Worm (Caenorhabditis elegans) whole organism, L1 larva: ENCODE results near the gene ZK1320.5.

Experiments used
- C16A3.4 ChIP-seq: fragments of 150-350 bp; optimal IDR thresholded peaks from 2 replicates; lab custom pipeline; 2014; ENCODE audit warnings: missing biosample characterization, missing genetic modification characterization
- C34B4.2 ChIP-seq: sonication (generic microtip); optimal IDR thresholded peaks from 2 replicates; lab custom pipeline; 2017; ENCODE audit warnings: mild to moderate bottlenecking, missing genetic modification characterization, missing compliant biosample characterization
- Y116A8C.19 ChIP-seq: sonication (generic microtip); optimal IDR thresholded peaks from 2 replicates; lab custom pipeline; 2016; ENCODE audit warnings: missing compliant biosample characterization, missing genetic modification characterization, borderline replicate concordance
- alr-1 ChIP-seq: fragments of 200-800 bp; sonication (Bioruptor generic); optimal IDR thresholded peaks from 2 replicates; lab custom pipeline; 2018; ENCODE audit warnings: borderline replicate concordance, mild to moderate bottlenecking, missing genetic modification characterization, missing compliant biosample characterization
- ama-1 ChIP-seq: fragments of 150-350 bp; optimal IDR thresholded peaks from 2 replicates; lab custom pipeline; 2014
- ceh-8 ChIP-seq: fragments of 200-800 bp; sonication (Bioruptor generic); optimal IDR thresholded peaks from 2 replicates; lab custom pipeline; 2018; ENCODE audit warnings: mild to moderate bottlenecking, missing genetic modification characterization, moderate library complexity, missing compliant biosample characterization
- ceh-88 ChIP-seq: fragments of 200-800 bp; sonication (Bioruptor generic); IDR thresholded peaks from 2 replicates; pipeline ENCODE4 v1.3.6; 2022; ENCODE audit warnings: missing genetic modification characterization, missing compliant biosample characterization
- ceh-90 ChIP-seq: sonication (generic microtip); optimal IDR thresholded peaks from 2 replicates; lab custom pipeline; 2016; ENCODE audit warnings: missing genetic modification characterization, missing compliant biosample characterization
- dpl-1 ChIP-seq, 3 experiments: fragments of 150-350 bp in 2 of 3; sonication (generic microtip) in 1 of 3; optimal IDR thresholded peaks; 2 replicates each; lab custom pipeline; 2014 to 2017; ENCODE audit warnings: missing biosample characterization in 3 of 3, missing genetic modification characterization in 3 of 3, missing genetic modification reagents in 3 of 3
- efl-1 ChIP-seq, 4 experiments: fragments of 150-350 bp; optimal IDR thresholded peaks in 3 of 4; peaks in 1 of 4; 1 replicate in 1 of 4; 2 replicates in 3 of 4; lab custom pipeline; 2014; ENCODE audit warnings: missing biosample characterization in 2 of 4, missing genetic modification characterization in 2 of 4, missing genetic modification reagents in 2 of 4
- efl-3 ChIP-seq: fragments of 200-800 bp; sonication (Bioruptor generic); optimal IDR thresholded peaks from 2 replicates; lab custom pipeline; 2018; ENCODE audit warnings: mild to moderate bottlenecking, missing genetic modification characterization, missing compliant biosample characterization
- egl-13 ChIP-seq: sonication (generic microtip); optimal IDR thresholded peaks from 2 replicates; lab custom pipeline; 2016; ENCODE audit warnings: missing genotype, missing genetic modification reagents, missing genetic modification characterization, missing compliant biosample characterization
- elt-3 ChIP-seq, 6 experiments: fragments of 150-350 bp in 1 of 6; sonication (generic microtip); optimal IDR thresholded peaks; 2 replicates each; lab custom pipeline; 2017 to 2018; ENCODE audit warnings: missing biosample characterization in 6 of 6, missing genetic modification characterization in 6 of 6, inconsistent platforms in 1 of 6
- ets-5 ChIP-seq: fragments of 200-800 bp; sonication (Bioruptor generic); IDR thresholded peaks from 2 replicates; pipeline ENCODE4 v1.3.6; 2022; ENCODE audit warnings: missing genetic modification characterization, missing compliant biosample characterization
- fkh-10 ChIP-seq: sonication (generic microtip); optimal IDR thresholded peaks from 2 replicates; lab custom pipeline; 2017; ENCODE audit warnings: missing biosample characterization, missing genetic modification reagents, missing genetic modification characterization
- fos-1 ChIP-seq: fragments of 150-350 bp; optimal IDR thresholded peaks from 2 replicates; lab custom pipeline; 2014; ENCODE audit warnings: missing biosample characterization, missing genetic modification characterization
- hlh-4 ChIP-seq: sonication (generic microtip); optimal IDR thresholded peaks from 2 replicates; lab custom pipeline; 2016; ENCODE audit warnings: mild to moderate bottlenecking, missing genetic modification characterization, missing compliant biosample characterization
- isw-1 ChIP-seq: fragments of 200-800 bp; sonication (Bioruptor generic); IDR thresholded peaks from 2 replicates; pipeline ENCODE4 v1.3.6; 2022; ENCODE audit warnings: missing genetic modification characterization, missing compliant biosample characterization
- lin-14 ChIP-seq: fragments of 200-800 bp; sonication (Bioruptor generic); optimal IDR thresholded peaks from 2 replicates; lab custom pipeline; 2018; ENCODE audit warnings: mild to moderate bottlenecking, missing genetic modification characterization, moderate library complexity, missing compliant biosample characterization
- lsy-2 ChIP-seq, 2 experiments: fragments of 150-350 bp; optimal IDR thresholded peaks; 2 replicates each; lab custom pipeline; 2014; ENCODE audit warnings: missing biosample characterization in 2 of 2, missing genetic modification characterization in 2 of 2
- mep-1 ChIP-seq: fragments of 150-350 bp; optimal IDR thresholded peaks from 2 replicates; lab custom pipeline; 2014; ENCODE audit warnings: missing biosample characterization, missing genetic modification characterization
- nhr-28 ChIP-seq: fragments of 150-350 bp; optimal IDR thresholded peaks from 2 replicates; lab custom pipeline; 2014; ENCODE audit warnings: missing biosample characterization, missing genetic modification characterization
- nhr-47 ChIP-seq: sonication (generic microtip); optimal IDR thresholded peaks from 2 replicates; lab custom pipeline; 2016; ENCODE audit warnings: mild to moderate bottlenecking, missing genetic modification characterization, moderate library complexity, missing compliant biosample characterization
- nhr-76 ChIP-seq: sonication (generic microtip); optimal IDR thresholded peaks from 2 replicates; lab custom pipeline; 2017; ENCODE audit warnings: missing biosample characterization, missing genetic modification characterization
- nhr-77 ChIP-seq: fragments of 150-350 bp; optimal IDR thresholded peaks from 2 replicates; lab custom pipeline; 2014; ENCODE audit warnings: missing biosample characterization, missing genetic modification characterization
- pag-3 ChIP-seq: sonication (generic microtip); optimal IDR thresholded peaks from 2 replicates; lab custom pipeline; 2017; ENCODE audit warnings: missing genetic modification characterization, mild to moderate bottlenecking, missing compliant biosample characterization, antibody characterized with exemption, borderline replicate concordance; ENCODE audit not compliant: insufficient read depth
- snpc-4 ChIP-seq: fragments of 150-350 bp; optimal IDR thresholded peaks from 2 replicates; lab custom pipeline; 2014; ENCODE audit warnings: missing biosample characterization, missing genetic modification characterization
- snu-23 ChIP-seq: sonication (generic microtip); optimal IDR thresholded peaks from 2 replicates; lab custom pipeline; 2016; ENCODE audit warnings: missing genetic modification characterization, missing compliant biosample characterization
- sptf-1 ChIP-seq: fragments of 150-350 bp; optimal IDR thresholded peaks from 2 replicates; lab custom pipeline; 2014; ENCODE audit warnings: missing biosample characterization, missing genetic modification characterization
- sup-37 ChIP-seq: fragments of 200-800 bp; sonication (Bioruptor generic); optimal IDR thresholded peaks from 2 replicates; lab custom pipeline; 2018; ENCODE audit warnings: mild to moderate bottlenecking, missing genetic modification characterization, missing compliant biosample characterization
- swsn-7 ChIP-seq: sonication (generic microtip); optimal IDR thresholded peaks from 2 replicates; lab custom pipeline; 2016; ENCODE audit warnings: missing genetic modification characterization, missing compliant biosample characterization
- tbx-2 ChIP-seq: sonication (generic microtip); optimal IDR thresholded peaks from 2 replicates; lab custom pipeline; 2016; ENCODE audit warnings: missing genetic modification characterization, missing compliant biosample characterization
- unc-98 ChIP-seq: fragments of 200-800 bp; sonication (Bioruptor generic); IDR thresholded peaks from 2 replicates; pipeline ENCODE4 v1.3.6; 2022; ENCODE audit warnings: missing genetic modification characterization, missing compliant biosample characterization
- ztf-11 ChIP-seq, 2 experiments: sonication (generic microtip); optimal IDR thresholded peaks; 2 replicates each; lab custom pipeline; 2016 to 2017; ENCODE audit warnings: missing genetic modification characterization in 2 of 2, missing biosample characterization in 1 of 2, missing compliant biosample characterization in 1 of 2

ZK1320.5 gene

ce11 chrII:9706207-9706606 lies 40.7 kb upstream of the ZK1320.5 start, which contains the start of gene Y53C12A.3 (continued):
- TF ChIP-seq ama-1 (lab: Kevin White, UChicago): no peak
- TF ChIP-seq elt-3 (tag; optimal IDR thresholded peaks at IDR 0.05; lab: Kevin White, UChicago): no peak
- TF ChIP-seq C16A3.4: peak; percentile 71
- TF ChIP-seq ceh-8 (GFP tag; lab: Kevin White, UChicago): no peak
- no peak for TF ChIP-seq fos-1
- no peak for TF ChIP-seq alr-1 (tag; lab: Kevin White, UChicago)
- TF ChIP-seq unc-98 (GFP tag; lab: Robert Waterston, UW): no peak
- no peak for TF ChIP-seq ceh-88 (GFP tag; lab: Robert Waterston, UW)
- no peak for TF ChIP-seq pag-3 (tag; lab: Kevin White, UChicago)
- TF ChIP-seq nhr-76 (tag; lab: Kevin White, UChicago): no peak
- no peak for TF ChIP-seq sptf-1
- peak; percentile 38 for TF ChIP-seq nhr-47 (tag; lab: Kevin White, UChicago)
- no peak for TF ChIP-seq nhr-77 (tag; lab: Kevin White, UChicago)
- no peak for TF ChIP-seq hlh-4 (tag; lab: Kevin White, UChicago)

- no peak for TF ChIP-seq nhr-76 (tag; lab: Kevin White, UChicago)
- no peak for TF ChIP-seq dpl-1 (GFP tag; optimal IDR thresholded peaks at IDR 0.05; lab: Kevin White, UChicago)
- TF ChIP-seq, all 84 proteins: peak for 0
Measured at ce11 chrII:9704746-9705145, 39.3 kb upstream of the ZK1320.5 start, which contains the start of gene Y53C12A.10. TSS of gene Y53C12A.10 (minus strand) at chrII:9704846.

- TF ChIP-seq ceh-90 (no peak), efl-1 (optimal IDR thresholded peaks at IDR 0.05; lab: Kevin White, UChicago) (no peak), efl-1 (GFP tag; optimal IDR thresholded peaks at IDR 0.05 in 1 of 2; lab: Kevin White, UChicago) (peak in 1 of 2 experiments; percentile 79)
Measured at ce11 chrII:9703601-9704000, 38.1 kb upstream of the ZK1320.5 start, which contains the start of gene mop-25.2. TSS of gene mop-25.2 (minus strand) at chrII:9703701.

- TF ChIP-seq snu-23 (GFP tag; lab: Kevin White, UChicago) (no peak), hlh-4 (tag; lab: Kevin White, UChicago) (no peak), lsy-2 (tag; optimal IDR thresholded peaks at IDR 0.05; lab: Kevin White, UChicago) (no peak), mep-1 (no peak), ceh-90 (no peak), C34B4.2 (tag; lab: Kevin White, UChicago) (no peak), efl-1 (optimal IDR thresholded peaks at IDR 0.05; lab: Kevin White, UChicago) (no peak), efl-1 (GFP tag; optimal IDR thresholded peaks at IDR 0.05 in 1 of 2; lab: Kevin White, UChicago) (no peak), ama-1 (lab: Kevin White, UChicago) (no peak), ets-5 (GFP tag; lab: Robert Waterston, UW) (no peak), C16A3.4 (no peak), swsn-7 (tag; lab: Kevin White, UChicago) (no peak), Y116A8C.19 (tag; lab: Kevin White, UChicago) (no peak), ceh-88 (GFP tag; lab: Robert Waterston, UW) (no peak), efl-3 (GFP tag; lab: Kevin White, UChicago) (no peak), snpc-4 (tag; lab: Kevin White, UChicago) (no peak), ztf-11 (tag; optimal IDR thresholded peaks at IDR 0.05; lab: Kevin White, UChicago) (no peak), isw-1 (GFP tag; lab: Robert Waterston, UW) (no peak), sptf-1 (no peak), sup-37 (GFP tag; lab: Kevin White, UChicago) (no peak), egl-13 (tag; lab: Kevin White, UChicago) (no peak)
Measured at ce11 chrII:9700363-9700762, 34.9 kb upstream of the ZK1320.5 start, which contains the start of the genes Y53C12A.8 and Y53C12A.7. TSS of gene Y53C12A.8 (minus strand) at chrII:9700463. TSS of gene Y53C12A.7 (plus strand) at chrII:9700543.

ce11 chrII:9695942-9696341 lies 30.5 kb upstream of the ZK1320.5 start:
- TF ChIP-seq fkh-10 (GFP tag; lab: Kevin White, UChicago) (peak; percentile 43), tbx-2 (tag; lab: Kevin White, UChicago) (no peak), nhr-28 (tag; lab: Kevin White, UChicago) (no peak), lin-14 (peak; percentile 46), snpc-4 (tag; lab: Kevin White, UChicago) (no peak)
